Worm (Caenorhabditis elegans) whole organism, L4/young adult: Measurements from ENCODE around the gene gei-14.

Experiments used
- W03F9.2 ChIP-seq: fragments of 150-350 bp; optimal IDR thresholded peaks from 2 replicates; lab custom pipeline; 2014; ENCODE audit warnings: missing biosample characterization, missing genetic modification characterization
- dao-5 ChIP-seq: sonication (generic microtip); optimal IDR thresholded peaks from 2 replicates; lab custom pipeline; 2016; ENCODE audit warnings: missing genotype, missing genetic modification characterization, moderate library complexity, missing compliant biosample characterization
- him-1 ChIP-seq: sonication (generic microtip); optimal IDR thresholded peaks from 2 replicates; lab custom pipeline; 2016; ENCODE audit warnings: missing genotype, missing genetic modification reagents, missing genetic modification characterization, missing compliant biosample characterization

DNA sequence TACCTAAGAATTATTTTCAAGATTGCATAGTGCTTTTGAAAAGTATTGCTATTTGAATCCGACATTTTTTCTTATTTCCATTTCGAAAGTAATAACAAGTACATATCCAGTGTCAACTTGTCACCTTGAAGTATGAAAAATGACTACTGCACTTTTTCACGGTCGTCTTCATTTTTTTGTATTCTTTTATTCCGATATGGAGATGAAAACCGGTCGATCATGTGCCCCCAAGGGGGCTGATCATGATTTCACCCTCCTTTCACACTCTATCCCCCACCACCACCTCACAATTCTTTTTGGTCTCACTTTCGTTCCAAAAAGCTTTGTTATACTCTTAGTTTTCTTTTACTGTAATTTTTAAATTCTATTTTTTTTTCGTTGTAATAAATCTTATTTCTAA is 50.1 kb downstream of the gei-14 start:
- no peak for TF ChIP-seq W03F9.2
- no peak for TF ChIP-seq him-1 (tag; lab: Kevin White, UChicago)
- TF ChIP-seq dao-5 (tag; lab: Kevin White, UChicago) = no peak
